Worm (Caenorhabditis elegans): ENCODE measurements around the gene Y40B10A.11.

- TF ChIP-seq flt-1 (GFP tag; IDR thresholded peaks at IDR 0.05) (no peak), med-1 (GFP tag; optimal IDR thresholded peaks at IDR 0.05; ENCODE audit: insufficient read depth) (no peak), T22C8.4 (GFP tag; IDR thresholded peaks at IDR 0.05) (no peak), ztf-29 (GFP tag; IDR thresholded peaks at IDR 0.05) (no peak), cog-1 (tag; optimal IDR thresholded peaks at IDR 0.05) (no peak), ztf-23 (GFP tag; IDR thresholded peaks at IDR 0.05) (no peak)
These were observed at the start of gene Y40B10A.11 for ce11 chrV:2051507-2051906.
